Worm (Caenorhabditis elegans) whole organism, mixed stage, embryonic: ENCODE data around the gene fask-1.

Experiments used
- M03D4.4 ChIP-seq: sonication (generic microtip); optimal IDR thresholded peaks from 2 replicates; lab custom pipeline; 2017; ENCODE audit warnings: mild to moderate bottlenecking, missing genetic modification characterization, missing compliant biosample characterization
- bed-3 ChIP-seq: fragments of 200-800 bp; sonication (Bioruptor generic); optimal IDR thresholded peaks from 3 replicates; lab custom pipeline; 2018; ENCODE audit warnings: mild to moderate bottlenecking, missing genetic modification characterization, moderate library complexity, missing compliant biosample characterization
- blmp-1 ChIP-seq: fragments of 150-350 bp; optimal IDR thresholded peaks from 2 replicates; lab custom pipeline; 2014; ENCODE audit warnings: missing biosample characterization, missing genetic modification characterization
- ceh-39 ChIP-seq: fragments of 150-350 bp; optimal IDR thresholded peaks from 2 replicates; lab custom pipeline; 2014; ENCODE audit warnings: missing biosample characterization, missing genetic modification characterization
- ceh-43 ChIP-seq: fragments of 200-800 bp; sonication (Bioruptor generic); optimal IDR thresholded peaks from 2 replicates; lab custom pipeline; 2018; ENCODE audit warnings: mild to moderate bottlenecking, missing genetic modification characterization, moderate library complexity, missing compliant biosample characterization
- ceh-83 ChIP-seq: fragments of 200-800 bp; sonication (Bioruptor generic); optimal IDR thresholded peaks from 2 replicates; lab custom pipeline; 2018; ENCODE audit warnings: mild to moderate bottlenecking, missing genetic modification characterization, missing compliant biosample characterization
- ces-1 ChIP-seq: fragments of 150-350 bp; optimal IDR thresholded peaks from 2 replicates; lab custom pipeline; 2014; ENCODE audit warnings: missing biosample characterization, missing genetic modification reagents, missing genetic modification characterization
- cnd-1 ChIP-seq: fragments of 200-800 bp; sonication (Bioruptor generic); optimal IDR thresholded peaks from 2 replicates; lab custom pipeline; 2018; ENCODE audit warnings: mild to moderate bottlenecking, missing genetic modification characterization, missing compliant biosample characterization
- drap-1 ChIP-seq: fragments of 200-800 bp; sonication (Bioruptor generic); optimal IDR thresholded peaks from 3 replicates; lab custom pipeline; 2018; ENCODE audit warnings: mild to moderate bottlenecking, missing genetic modification characterization, missing compliant biosample characterization
- elt-1 ChIP-seq: sonication (generic microtip); optimal IDR thresholded peaks from 2 replicates; lab custom pipeline; 2017; ENCODE audit warnings: missing genetic modification characterization, mild to moderate bottlenecking, missing compliant biosample characterization, antibody characterized with exemption, moderate library complexity, borderline replicate concordance; ENCODE audit not compliant: insufficient read depth
- elt-3 ChIP-seq: fragments of 150-350 bp; optimal IDR thresholded peaks from 2 replicates; lab custom pipeline; 2014; ENCODE audit warnings: missing biosample characterization, missing genetic modification characterization
- flh-1 ChIP-seq: fragments of 200-800 bp; sonication (Bioruptor generic); optimal IDR thresholded peaks from 2 replicates; lab custom pipeline; 2018; ENCODE audit warnings: mild to moderate bottlenecking, missing genetic modification characterization, moderate library complexity, missing compliant biosample characterization
- ham-2 ChIP-seq: fragments of 200-800 bp; sonication (Bioruptor generic); optimal IDR thresholded peaks from 2 replicates; lab custom pipeline; 2018; ENCODE audit warnings: mild to moderate bottlenecking, missing genetic modification characterization, missing compliant biosample characterization
- hlh-1 ChIP-seq: fragments of 150-350 bp; optimal IDR thresholded peaks from 2 replicates; lab custom pipeline; 2014; ENCODE audit warnings: missing biosample characterization, missing genetic modification reagents, missing genetic modification characterization
- lin-13 ChIP-seq: fragments of 150-350 bp; optimal IDR thresholded peaks from 2 replicates; lab custom pipeline; 2014; ENCODE audit warnings: missing biosample characterization, missing genetic modification characterization
- lsy-2 ChIP-seq: fragments of 150-350 bp; optimal IDR thresholded peaks from 2 replicates; lab custom pipeline; 2014; ENCODE audit warnings: missing biosample characterization, missing genetic modification characterization
- mab-5 ChIP-seq: fragments of 150-350 bp; optimal IDR thresholded peaks from 2 replicates; lab custom pipeline; 2014; ENCODE audit warnings: missing biosample characterization, missing genetic modification characterization
- mep-1 ChIP-seq: fragments of 150-350 bp; optimal IDR thresholded peaks from 2 replicates; lab custom pipeline; 2017; ENCODE audit warnings: missing biosample characterization, missing genetic modification reagents, missing genetic modification characterization, inconsistent platforms
- mls-2 ChIP-seq: sonication (generic microtip); optimal IDR thresholded peaks from 2 replicates; lab custom pipeline; 2016; ENCODE audit warnings: mild to moderate bottlenecking, missing genetic modification characterization, moderate library complexity, missing compliant biosample characterization
- nhr-2 ChIP-seq: fragments of 150-350 bp; optimal IDR thresholded peaks from 2 replicates; lab custom pipeline; 2014; ENCODE audit warnings: missing biosample characterization, missing genetic modification characterization
- nhr-237 ChIP-seq: fragments of 150-350 bp; optimal IDR thresholded peaks from 2 replicates; lab custom pipeline; 2014; ENCODE audit warnings: missing biosample characterization, missing genetic modification characterization
- nhr-28 ChIP-seq: fragments of 150-350 bp; optimal IDR thresholded peaks from 2 replicates; lab custom pipeline; 2014; ENCODE audit warnings: missing biosample characterization, missing genetic modification characterization
- nhr-76 ChIP-seq: sonication (generic microtip); optimal IDR thresholded peaks from 2 replicates; lab custom pipeline; 2017; ENCODE audit warnings: missing biosample characterization, missing genetic modification characterization
- pha-4 ChIP-seq: fragments of 150-350 bp; optimal IDR thresholded peaks from 2 replicates; lab custom pipeline; 2018; ENCODE audit warnings: missing biosample characterization, missing genetic modification reagents, missing genetic modification characterization
- sem-2 ChIP-seq: fragments of 200-800 bp; sonication (Bioruptor generic); optimal IDR thresholded peaks from 2 replicates; lab custom pipeline; 2018; ENCODE audit warnings: mild to moderate bottlenecking, missing genetic modification characterization, missing compliant biosample characterization
- snpc-4 ChIP-seq: fragments of 150-350 bp; optimal IDR thresholded peaks from 2 replicates; lab custom pipeline; 2014; ENCODE audit warnings: missing biosample characterization, missing genetic modification characterization
- sptf-1 ChIP-seq: sonication (generic microtip); optimal IDR thresholded peaks from 2 replicates; lab custom pipeline; 2017; ENCODE audit warnings: mild to moderate bottlenecking, missing genetic modification characterization, moderate library complexity, missing compliant biosample characterization
- tbx-8 ChIP-seq: fragments of 200-800 bp; sonication (Bioruptor generic); optimal IDR thresholded peaks from 2 replicates; lab custom pipeline; 2018; ENCODE audit warnings: mild to moderate bottlenecking, missing genetic modification characterization, moderate library complexity, missing compliant biosample characterization
- unc-120 ChIP-seq: sonication (generic microtip); optimal IDR thresholded peaks from 2 replicates; lab custom pipeline; 2017; ENCODE audit warnings: missing genetic modification characterization, missing compliant biosample characterization; ENCODE audit not compliant: poor library complexity, severe bottlenecking
- unc-39 ChIP-seq: fragments of 150-350 bp; optimal IDR thresholded peaks from 2 replicates; lab custom pipeline; 2014; ENCODE audit warnings: missing biosample characterization, missing genetic modification characterization
- unc-62 ChIP-seq: fragments of 150-350 bp; optimal IDR thresholded peaks from 2 replicates; lab custom pipeline; 2014; ENCODE audit warnings: missing biosample characterization, missing genetic modification reagents, missing genetic modification characterization
- ztf-11 ChIP-seq: fragments of 150-350 bp; optimal IDR thresholded peaks from 2 replicates; lab custom pipeline; 2014; ENCODE audit warnings: missing biosample characterization, missing genetic modification characterization

Gene fask-1

DNA sequence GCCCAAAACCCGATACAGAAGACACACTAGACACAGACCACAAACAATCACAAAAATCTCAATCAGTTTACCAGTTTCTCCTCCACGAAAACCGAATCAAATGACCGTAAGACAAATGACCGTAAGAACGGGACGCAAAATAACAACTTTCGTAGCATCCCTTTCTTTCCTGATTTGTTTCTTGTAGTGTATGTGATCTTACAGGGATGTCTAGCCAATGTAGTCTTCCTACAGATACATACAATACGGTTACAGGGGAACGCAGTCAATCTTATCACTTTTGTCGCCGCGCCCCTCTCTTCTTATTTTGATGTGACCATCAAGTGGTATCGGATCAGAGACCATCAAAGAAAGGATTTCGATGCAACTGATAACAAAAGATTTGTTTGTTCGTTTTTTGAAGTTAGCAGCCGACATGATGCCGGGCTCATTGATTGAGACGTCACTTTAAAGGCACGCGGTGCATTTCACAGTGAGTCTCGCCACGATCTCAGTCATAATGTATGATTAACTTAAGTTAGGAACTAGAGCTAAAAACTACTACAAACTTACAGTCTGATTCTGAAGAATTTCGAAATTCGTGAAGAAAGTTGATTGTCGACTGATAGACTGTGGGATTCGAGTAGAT lies 24.8 kb upstream of the fask-1 start:
- TF ChIP-seq nhr-2 (no peak), hlh-1 (tag; lab: Kevin White, UChicago) (no peak), unc-62 (GFP tag; lab: Kevin White, UChicago) (no peak), unc-39 (tag; lab: Kevin White, UChicago) (no peak)

DNA sequence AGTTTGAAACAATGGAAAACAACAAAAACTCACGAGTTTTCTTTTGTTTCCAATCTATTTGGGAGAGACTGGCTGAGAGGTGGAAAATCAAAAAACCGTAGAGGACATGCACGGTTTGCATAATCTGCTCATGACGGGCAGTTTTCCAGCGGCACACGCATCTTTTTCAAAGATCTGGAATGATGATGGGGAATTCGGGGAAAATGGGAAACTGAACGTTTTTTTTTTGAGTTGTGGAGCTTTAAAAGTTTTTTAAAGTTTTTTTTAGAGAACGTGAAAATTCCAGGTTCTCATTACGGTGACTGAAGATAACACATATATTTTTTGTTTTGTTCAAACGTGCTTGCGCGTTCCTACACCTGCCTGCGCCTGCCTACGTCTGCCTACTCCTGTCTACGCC lies 23.9 kb upstream of the fask-1 start, which contains the start of gene C39E9.7:
Gene C39E9.7 (minus strand): TSS at position 101 of the 400 bp plus-strand sequence.
- TF ChIP-seq pha-4 (tag; lab: Kevin White, UChicago) (no peak), elt-1 (tag; lab: Kevin White, UChicago) (no peak), unc-120 (tag; lab: Kevin White, UChicago) (no peak), tbx-8 (no peak), nhr-76 (tag; lab: Kevin White, UChicago) (no peak), ztf-11 (tag; lab: Kevin White, UChicago) (no peak), ham-2 (GFP tag; lab: Kevin White, UChicago) (no peak), elt-3 (no peak), nhr-237 (tag; lab: Kevin White, UChicago) (no peak), snpc-4 (tag; lab: Kevin White, UChicago) (no peak), ceh-43 (GFP tag; lab: Kevin White, UChicago) (no peak), sptf-1 (tag; lab: Kevin White, UChicago) (no peak), flh-1 (GFP tag; lab: Kevin White, UChicago) (no peak), hlh-1 (tag; lab: Kevin White, UChicago) (no peak), lin-13 (tag; lab: Kevin White, UChicago) (no peak), nhr-2 (no peak), unc-39 (tag; lab: Kevin White, UChicago) (no peak), sem-2 (no peak), bed-3 (GFP tag; lab: Kevin White, UChicago) (no peak)

DNA sequence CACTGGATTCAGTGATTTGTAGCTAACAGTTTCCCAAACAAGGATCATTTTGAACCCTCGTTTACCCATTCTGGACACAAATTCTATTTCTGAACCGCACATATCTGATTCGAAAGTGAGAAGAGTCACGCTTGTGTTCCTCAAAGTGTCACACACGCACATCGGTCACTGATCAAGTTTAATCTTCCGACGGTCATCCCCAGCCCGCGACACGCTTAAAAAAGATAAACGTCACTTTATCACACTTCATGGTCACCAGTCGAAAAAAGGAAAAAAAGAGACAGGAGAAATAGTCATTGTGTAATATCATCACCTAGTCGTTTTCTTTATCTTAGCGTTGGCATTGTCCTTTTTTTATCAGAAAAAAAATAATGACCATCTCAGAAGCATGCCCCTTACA lies 22.8 kb upstream of the fask-1 start:
- TF ChIP-seq nhr-76 (tag; lab: Kevin White, UChicago) (no peak), sptf-1 (tag; lab: Kevin White, UChicago) (no peak), M03D4.4 (tag; lab: Kevin White, UChicago) (no peak), flh-1 (GFP tag; lab: Kevin White, UChicago) (no peak), blmp-1 (tag; lab: Kevin White, UChicago) (no peak), lin-13 (tag; lab: Kevin White, UChicago) (no peak), ceh-39 (tag; lab: Kevin White, UChicago) (no peak)

DNA sequence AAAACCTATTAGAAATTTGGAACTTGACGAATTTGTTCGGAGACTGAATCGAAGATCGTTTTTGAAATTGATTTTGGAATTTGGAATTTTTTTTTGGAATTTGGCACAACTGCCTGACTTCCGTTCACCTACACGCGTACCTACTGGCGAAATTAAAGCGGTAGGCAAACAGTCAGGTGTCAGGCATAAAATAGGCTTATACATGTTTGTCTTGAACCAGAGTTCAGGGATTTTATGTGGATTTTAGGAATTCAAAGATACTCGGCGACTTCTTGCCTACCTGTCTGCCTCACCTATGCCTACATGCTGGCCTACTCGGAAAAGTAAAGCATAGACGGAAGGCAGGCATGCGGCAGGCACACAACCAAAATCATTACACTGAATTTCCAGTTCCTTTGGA lies 22.2 kb upstream of the fask-1 start:
- TF ChIP-seq elt-3 (no peak), mab-5 (no peak), drap-1 (GFP tag; lab: Kevin White, UChicago) (no peak), mls-2 (tag; lab: Kevin White, UChicago) (no peak), pha-4 (tag; lab: Kevin White, UChicago) (no peak), sptf-1 (tag; lab: Kevin White, UChicago) (no peak), sem-2 (no peak), snpc-4 (tag; lab: Kevin White, UChicago) (no peak), ham-2 (GFP tag; lab: Kevin White, UChicago) (no peak), unc-120 (tag; lab: Kevin White, UChicago) (no peak), mep-1 (tag; lab: Kevin White, UChicago) (no peak), flh-1 (GFP tag; lab: Kevin White, UChicago) (no peak), nhr-28 (tag; lab: Kevin White, UChicago) (no peak)

DNA sequence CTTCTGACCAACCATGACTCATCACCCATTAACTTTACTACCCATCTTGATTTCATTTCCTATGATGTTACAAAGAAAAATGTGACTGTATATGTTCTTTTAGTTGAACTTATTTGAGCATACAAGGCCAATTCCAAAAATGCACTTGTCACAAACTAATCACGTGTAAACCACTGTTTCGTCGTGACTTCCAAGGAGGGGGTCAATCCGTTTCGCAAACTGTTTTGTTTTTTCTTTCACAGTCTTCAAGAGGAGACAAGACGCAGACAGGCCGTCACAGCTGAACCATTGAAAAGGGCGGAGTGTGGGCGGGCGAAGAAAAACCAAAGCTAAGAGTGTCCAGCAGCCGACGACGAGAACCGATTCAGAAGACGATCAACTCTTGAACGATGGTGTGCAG lies 21.4 kb upstream of the fask-1 start, which contains the start of gene C39E9.8:
Gene C39E9.8 (plus strand): TSS at position 328 of the 400 bp plus-strand sequence.
- no peak for TF ChIP-seq ceh-39 (tag; lab: Kevin White, UChicago)
- TF ChIP-seq ceh-43 (GFP tag; lab: Kevin White, UChicago) = no peak
- no peak for TF ChIP-seq lsy-2 (tag; lab: Kevin White, UChicago)
- TF ChIP-seq sptf-1 (tag; lab: Kevin White, UChicago) = no peak
- no peak for TF ChIP-seq ces-1 (GFP tag; lab: Kevin White, UChicago)
- TF ChIP-seq unc-62 (GFP tag; lab: Kevin White, UChicago) = no peak
- no peak for TF ChIP-seq mab-5
- TF ChIP-seq cnd-1 (tag; lab: Kevin White, UChicago) = no peak
- no peak for TF ChIP-seq drap-1 (GFP tag; lab: Kevin White, UChicago)
- TF ChIP-seq ceh-83 (GFP tag; lab: Kevin White, UChicago) = no peak
- no peak for TF ChIP-seq bed-3 (GFP tag; lab: Kevin White, UChicago)
